Worm (Caenorhabditis elegans) whole organism, late embryonic: ENCODE data around the gene aaim-1.

ENCODE experiments used
- C38D4.7 ChIP-seq: fragments of 200-800 bp; sonication (Bioruptor generic); optimal IDR thresholded peaks from 2 replicates; lab custom pipeline; 2018; ENCODE audit warnings: mild to moderate bottlenecking, missing genetic modification characterization, moderate library complexity, missing compliant biosample characterization
- F13H6.1 ChIP-seq: sonication (generic microtip); optimal IDR thresholded peaks from 2 replicates; lab custom pipeline; 2016; ENCODE audit warnings: missing genetic modification characterization, missing compliant biosample characterization
- T23F11.4 ChIP-seq: fragments of 200-800 bp; sonication (Bioruptor generic); optimal IDR thresholded peaks from 2 replicates; lab custom pipeline; 2018; ENCODE audit warnings: mild to moderate bottlenecking, missing genetic modification characterization, missing compliant biosample characterization
- ceh-2 ChIP-seq: sonication (generic microtip); optimal IDR thresholded peaks from 2 replicates; lab custom pipeline; 2016; ENCODE audit warnings: missing genotype, missing genetic modification characterization, missing compliant biosample characterization
- ceh-22 ChIP-seq: sonication (generic microtip); optimal IDR thresholded peaks from 2 replicates; lab custom pipeline; 2017; ENCODE audit warnings: missing biosample characterization, missing genetic modification characterization
- ceh-24 ChIP-seq: sonication (generic microtip); optimal IDR thresholded peaks from 2 replicates; lab custom pipeline; 2016; ENCODE audit warnings: mild to moderate bottlenecking, missing genetic modification characterization, missing compliant biosample characterization
- ceh-30 ChIP-seq: fragments of 150-350 bp; optimal IDR thresholded peaks from 2 replicates; lab custom pipeline; 2014; ENCODE audit warnings: missing biosample characterization, missing genetic modification characterization
- ceh-34 ChIP-seq: sonication (generic microtip); optimal IDR thresholded peaks from 2 replicates; lab custom pipeline; 2016; ENCODE audit warnings: mild to moderate bottlenecking, missing genetic modification characterization, missing compliant biosample characterization
- ceh-45 ChIP-seq: fragments of 200-800 bp; sonication (Bioruptor generic); IDR thresholded peaks from 2 replicates; pipeline ENCODE4 v1.3.6; 2022; ENCODE audit warnings: missing genetic modification reagents, missing genetic modification characterization, missing compliant biosample characterization
- ceh-48 ChIP-seq: sonication (generic microtip); optimal IDR thresholded peaks from 2 replicates; lab custom pipeline; 2016; ENCODE audit warnings: missing genetic modification characterization, inconsistent platforms, missing compliant biosample characterization
- ceh-6 ChIP-seq: fragments of 200-800 bp; sonication (Bioruptor generic); optimal IDR thresholded peaks from 2 replicates; lab custom pipeline; 2018; ENCODE audit warnings: mild to moderate bottlenecking, missing genetic modification characterization, missing compliant biosample characterization
- che-1 ChIP-seq: sonication (generic microtip); optimal IDR thresholded peaks from 2 replicates; lab custom pipeline; 2016; ENCODE audit warnings: mild to moderate bottlenecking, missing genetic modification characterization, missing compliant biosample characterization
- dmd-4 ChIP-seq: sonication (generic microtip); optimal IDR thresholded peaks from 2 replicates; lab custom pipeline; 2016; ENCODE audit warnings: borderline replicate concordance, missing genetic modification characterization, missing compliant biosample characterization
- elt-2 ChIP-seq: sonication (generic microtip); optimal IDR thresholded peaks from 2 replicates; lab custom pipeline; 2016; ENCODE audit warnings: missing genetic modification reagents, missing genetic modification characterization, missing compliant biosample characterization
- elt-4 ChIP-seq: sonication (generic microtip); optimal IDR thresholded peaks from 2 replicates; lab custom pipeline; 2016; ENCODE audit warnings: missing genetic modification characterization, missing compliant biosample characterization
- ets-4 ChIP-seq: sonication (generic microtip); optimal IDR thresholded peaks from 2 replicates; lab custom pipeline; 2016; ENCODE audit warnings: missing genetic modification characterization, missing compliant biosample characterization
- fkh-10 ChIP-seq: fragments of 150-350 bp; optimal IDR thresholded peaks from 2 replicates; lab custom pipeline; 2014; ENCODE audit warnings: missing biosample characterization, missing genetic modification reagents, missing genetic modification characterization
- fkh-6 ChIP-seq: sonication (generic microtip); optimal IDR thresholded peaks from 2 replicates; lab custom pipeline; 2016; ENCODE audit warnings: missing genetic modification characterization, missing compliant biosample characterization
- gmeb-2 ChIP-seq: sonication (generic microtip); optimal IDR thresholded peaks from 2 replicates; lab custom pipeline; 2016; ENCODE audit warnings: missing genetic modification characterization, inconsistent platforms, missing compliant biosample characterization
- hlh-13 ChIP-seq: fragments of 200-800 bp; sonication (Bioruptor generic); optimal IDR thresholded peaks from 2 replicates; lab custom pipeline; 2018; ENCODE audit warnings: mild to moderate bottlenecking, missing genetic modification characterization, missing compliant biosample characterization
- hlh-6 ChIP-seq: sonication (generic microtip); optimal IDR thresholded peaks from 2 replicates; lab custom pipeline; 2016; ENCODE audit warnings: missing genotype, missing genetic modification characterization, missing compliant biosample characterization
- lim-6 ChIP-seq: sonication (generic microtip); optimal IDR thresholded peaks from 2 replicates; lab custom pipeline; 2016; ENCODE audit warnings: missing genetic modification characterization, missing compliant biosample characterization
- lin-11 ChIP-seq: fragments of 200-800 bp; sonication (Bioruptor generic); optimal IDR thresholded peaks from 2 replicates; lab custom pipeline; 2018; ENCODE audit warnings: mild to moderate bottlenecking, missing genetic modification characterization, missing compliant biosample characterization
- madf-2 ChIP-seq: sonication (generic microtip); optimal IDR thresholded peaks from 2 replicates; lab custom pipeline; 2017; ENCODE audit warnings: missing genetic modification characterization, missing compliant biosample characterization
- nhr-232 ChIP-seq: sonication (generic microtip); optimal IDR thresholded peaks from 2 replicates; lab custom pipeline; 2016; ENCODE audit warnings: missing genetic modification characterization, missing compliant biosample characterization
- odd-2 ChIP-seq: sonication (generic microtip); optimal IDR thresholded peaks from 2 replicates; lab custom pipeline; 2017; ENCODE audit warnings: antibody characterized with exemption, mild to moderate bottlenecking, missing genetic modification characterization, missing compliant biosample characterization
- pha-2 ChIP-seq: sonication (generic microtip); optimal IDR thresholded peaks from 2 replicates; lab custom pipeline; 2017; ENCODE audit warnings: mild to moderate bottlenecking, missing genetic modification characterization, missing compliant biosample characterization
- pha-4 ChIP-seq: fragments of 150-350 bp; optimal IDR thresholded peaks from 2 replicates; lab custom pipeline; 2018; ENCODE audit warnings: missing biosample characterization, missing genetic modification reagents, missing genetic modification characterization
- pqm-1 ChIP-seq: sonication (generic microtip); optimal IDR thresholded peaks from 2 replicates; lab custom pipeline; 2016; ENCODE audit warnings: missing genetic modification characterization, missing compliant biosample characterization
- pros-1 ChIP-seq: fragments of 150-350 bp; optimal IDR thresholded peaks from 2 replicates; lab custom pipeline; 2014; ENCODE audit warnings: missing biosample characterization, missing genetic modification reagents, missing genetic modification characterization
- sdc-2 ChIP-seq: sonication (generic microtip); optimal IDR thresholded peaks from 2 replicates; lab custom pipeline; 2016; ENCODE audit warnings: missing genotype, missing genetic modification characterization, missing compliant biosample characterization
- syd-9 ChIP-seq: sonication (generic microtip); optimal IDR thresholded peaks from 2 replicates; lab custom pipeline; 2016; ENCODE audit warnings: mild to moderate bottlenecking, missing genetic modification characterization, moderate library complexity, missing compliant biosample characterization
- zip-5 ChIP-seq: sonication (generic microtip); optimal IDR thresholded peaks from 2 replicates; lab custom pipeline; 2016; ENCODE audit warnings: missing genetic modification characterization, missing compliant biosample characterization
- ztf-16 ChIP-seq: sonication (generic microtip); optimal IDR thresholded peaks from 2 replicates; lab custom pipeline; 2017; ENCODE audit warnings: missing genetic modification characterization, missing compliant biosample characterization

aaim-1 gene

DNA sequence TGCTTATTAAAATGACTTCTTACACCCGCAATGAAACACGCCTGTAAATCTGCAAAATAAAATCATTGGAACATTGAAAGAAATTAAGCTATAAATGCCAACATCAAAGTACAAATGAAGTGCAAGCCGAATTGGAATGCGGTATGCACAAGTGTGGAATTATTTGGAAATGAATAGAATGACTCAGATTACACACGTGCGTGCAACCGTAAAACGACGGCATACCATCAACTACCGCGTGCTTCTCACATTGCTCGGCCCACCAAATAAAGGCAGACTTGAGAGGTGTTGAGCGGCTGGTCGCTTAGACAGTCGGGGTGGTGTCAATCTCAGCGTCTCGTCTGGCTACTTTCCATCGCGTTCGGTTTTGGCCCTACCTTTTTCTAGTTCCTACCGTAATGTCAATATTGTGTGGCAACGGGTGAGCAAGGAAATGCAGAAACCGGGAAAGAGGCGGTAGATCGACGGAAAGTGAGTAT, at the start of gene aaim-1:
Gene aaim-1 (minus strand): TSS at position 51 of the 479 bp plus-strand sequence.
- TF ChIP-seq ceh-6 (GFP tag; lab: Kevin White, UChicago): no peak
- no peak for TF ChIP-seq C38D4.7 (GFP tag; lab: Kevin White, UChicago)
- peak; percentile 32 for TF ChIP-seq ceh-34 (tag; lab: Kevin White, UChicago)
- TF ChIP-seq lin-11 (tag; lab: Kevin White, UChicago): no peak
- no peak for TF ChIP-seq fkh-10

DNA sequence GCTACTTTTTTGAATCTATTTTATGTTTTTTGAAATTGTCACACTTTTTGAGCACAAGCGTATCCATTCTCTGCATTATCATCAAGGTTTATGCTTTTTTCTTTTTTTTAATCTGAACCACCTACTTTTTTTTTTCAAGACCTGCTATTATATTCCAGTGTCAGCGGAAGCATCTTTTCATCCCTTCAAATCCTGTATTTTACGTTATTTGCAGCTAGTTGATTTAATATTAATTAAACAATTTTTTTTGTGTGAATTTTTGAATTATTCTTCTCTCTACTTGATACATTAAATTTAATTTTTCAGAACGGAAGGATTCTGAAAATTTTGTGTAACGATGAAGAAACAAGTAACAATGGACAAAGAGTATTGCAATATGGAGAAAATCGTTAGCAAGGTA, 47.5 kb upstream of the aaim-1 start, which contains the start of gene C25B8.8:
Gene C25B8.8 (plus strand): TSS at position 301 of the 400 bp plus-strand sequence.
- TF ChIP-seq dmd-4 (tag; lab: Kevin White, UChicago) (no peak), pqm-1 (no peak)

DNA sequence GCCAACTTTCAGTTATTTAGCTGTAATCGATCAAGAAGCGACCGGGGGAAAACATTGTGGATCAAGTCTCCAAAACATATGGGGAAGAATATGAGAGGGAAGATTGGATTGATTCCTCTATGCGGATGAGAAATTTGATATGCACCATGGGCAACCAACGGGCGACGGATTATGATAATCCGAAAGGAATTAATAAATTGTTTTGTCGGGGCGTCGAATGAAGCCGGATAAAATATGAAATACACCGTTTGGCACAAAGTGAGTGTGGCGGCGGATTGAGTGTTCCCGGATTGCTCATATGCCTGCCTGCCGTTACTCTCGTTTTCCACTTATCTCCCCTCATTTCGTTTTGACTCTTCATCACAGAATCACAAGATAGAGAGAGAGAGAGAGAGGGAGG, 47.0 kb upstream of the aaim-1 start:
- TF ChIP-seq ceh-48 (no peak), zip-5 (no peak), pha-2 (no peak), ceh-45 (no peak), fkh-6 (tag; lab: Kevin White, UChicago) (no peak), F13H6.1 (tag; lab: Kevin White, UChicago) (no peak), odd-2 (tag; lab: Kevin White, UChicago) (no peak), hlh-13 (GFP tag; lab: Kevin White, UChicago) (no peak), T23F11.4 (no peak), ztf-16 (tag; lab: Kevin White, UChicago) (no peak), ceh-34 (tag; lab: Kevin White, UChicago) (no peak), pqm-1 (no peak), syd-9 (tag; lab: Kevin White, UChicago) (no peak), lin-11 (tag; lab: Kevin White, UChicago) (no peak), gmeb-2 (tag; lab: Kevin White, UChicago) (no peak), ceh-2 (tag; lab: Kevin White, UChicago) (no peak), hlh-6 (tag; lab: Kevin White, UChicago) (no peak), nhr-232 (no peak), C38D4.7 (GFP tag; lab: Kevin White, UChicago) (no peak)

DNA sequence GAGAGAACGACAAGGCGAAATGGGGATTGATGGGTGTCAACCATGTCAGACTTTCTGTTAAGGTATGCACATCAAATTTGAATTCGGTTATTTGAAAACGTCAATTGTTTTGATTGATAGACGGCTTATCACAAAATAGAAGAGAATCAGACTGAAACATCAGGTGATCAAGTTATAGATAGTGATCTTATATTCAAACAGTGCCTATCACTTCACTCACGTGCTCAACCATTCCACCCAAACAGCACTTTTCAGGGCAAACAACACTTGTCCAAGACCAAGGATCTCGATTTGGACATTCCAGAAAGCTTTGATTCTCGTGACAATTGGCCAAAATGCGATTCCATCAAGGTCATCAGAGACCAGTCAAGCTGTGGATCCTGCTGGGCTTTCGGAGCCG, 45.4 kb upstream of the aaim-1 start:
- TF ChIP-seq ets-4 (tag; lab: Kevin White, UChicago) (no peak), ceh-22 (tag; lab: Kevin White, UChicago) (no peak), ceh-30 (tag; lab: Kevin White, UChicago) (no peak), madf-2 (no peak), che-1 (tag; lab: Kevin White, UChicago) (no peak), fkh-10 (no peak), pha-4 (no peak)
- TF ChIP-seq, all 69 proteins: peak for 0

DNA sequence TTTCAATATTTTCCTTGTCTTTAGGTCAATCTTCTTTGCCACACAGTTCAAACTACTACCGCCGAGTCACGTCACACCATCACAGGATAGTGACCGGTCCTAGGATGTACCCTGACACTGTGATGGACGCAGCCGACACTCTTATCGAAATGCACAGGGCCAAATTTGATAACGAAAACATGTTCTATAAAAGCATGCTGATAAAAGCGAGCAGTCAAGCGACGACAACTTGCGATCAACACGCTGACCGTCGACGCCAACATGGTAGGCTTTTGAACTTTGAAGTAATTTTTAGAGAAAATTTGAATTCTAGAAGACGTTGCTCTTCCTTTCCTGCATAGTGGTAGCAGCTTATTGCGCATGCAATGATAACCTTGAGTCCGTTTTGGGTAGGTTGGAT, 44.8 kb upstream of the aaim-1 start, which contains the start of gene cpr-6:
Gene cpr-6 (plus strand): TSS at position 217 of the 400 bp plus-strand sequence.
- TF ChIP-seq ceh-2 (tag; lab: Kevin White, UChicago) (no peak), elt-2 (tag; lab: Kevin White, UChicago) (peak; percentile 98)

DNA sequence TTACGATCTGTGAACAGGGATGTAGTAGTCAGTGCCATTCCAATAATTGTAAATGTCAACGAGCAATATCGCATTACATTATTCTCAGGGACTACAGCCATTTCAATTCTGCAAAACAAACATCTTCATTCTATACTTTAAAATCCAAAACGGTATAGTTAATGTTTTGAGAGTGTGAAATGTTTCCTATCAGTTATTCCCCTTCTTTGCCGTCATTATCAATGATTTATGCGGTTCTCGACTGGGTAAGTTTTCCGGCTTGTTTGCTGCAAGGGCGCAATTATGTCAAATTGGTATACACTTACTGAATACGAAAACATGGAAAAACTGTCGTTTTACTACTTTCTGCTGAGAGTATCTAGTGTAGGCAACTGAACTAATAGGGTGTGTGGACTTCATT, 40.9 kb upstream of the aaim-1 start, which contains the start of gene F23G4.1:
Gene F23G4.1 (minus strand): TSS at position 101 of the 400 bp plus-strand sequence.
- TF ChIP-seq fkh-6 (tag; lab: Kevin White, UChicago): no peak
- no peak for TF ChIP-seq sdc-2
- no peak for TF ChIP-seq ceh-2 (tag; lab: Kevin White, UChicago)
- TF ChIP-seq ztf-16 (tag; lab: Kevin White, UChicago): no peak
- TF ChIP-seq ceh-24: no peak
- no peak for TF ChIP-seq lim-6 (tag; lab: Kevin White, UChicago)
- no peak for TF ChIP-seq ceh-22 (tag; lab: Kevin White, UChicago)
- TF ChIP-seq syd-9 (tag; lab: Kevin White, UChicago): no peak
- no peak for TF ChIP-seq ceh-34 (tag; lab: Kevin White, UChicago)
- no peak for TF ChIP-seq ceh-30 (tag; lab: Kevin White, UChicago)
- TF ChIP-seq pros-1 (tag; lab: Kevin White, UChicago): no peak
- TF ChIP-seq lin-11 (tag; lab: Kevin White, UChicago): no peak
- no peak for TF ChIP-seq elt-4 (tag; lab: Kevin White, UChicago)
- TF ChIP-seq gmeb-2 (tag; lab: Kevin White, UChicago): no peak
